Fruit fly (Drosophila melanogaster) whole organism, embryonic: ENCODE measurements around the gene flip.

Experiments used
- ATbp ChIP-seq: fragments of 200-800 bp; sonication (Bioruptor generic); optimal IDR thresholded peaks from 2 replicates; lab custom pipeline; 2017; ENCODE audit warnings: missing biosample characterization, mild to moderate bottlenecking, missing genetic modification characterization, missing genetic modification reagents
- Ada2b ChIP-seq: fragments of 200-800 bp; sonication (Bioruptor generic); IDR thresholded peaks from 2 replicates; pipeline ENCODE4 v1.3.6; 2022; ENCODE audit warnings: missing biosample characterization, missing genetic modification characterization
- Asciz ChIP-seq: fragments of 200-800 bp; sonication (Bioruptor generic); optimal IDR thresholded peaks from 2 replicates; lab custom pipeline; 2017; ENCODE audit warnings: missing biosample characterization, mild to moderate bottlenecking, missing genetic modification characterization, missing genetic modification reagents
- BtbVII ChIP-seq: fragments of 200-800 bp; sonication (Bioruptor generic); optimal IDR thresholded peaks from 3 replicates; lab custom pipeline; 2017; ENCODE audit warnings: missing biosample characterization, mild to moderate bottlenecking, missing genetic modification characterization
- CG10147 ChIP-seq: fragments of 200-800 bp; sonication (Bioruptor generic); optimal IDR thresholded peaks from 2 replicates; lab custom pipeline; 2019; ENCODE audit warnings: missing biosample characterization, mild to moderate bottlenecking, missing genetic modification characterization, moderate library complexity
- CG1024 ChIP-seq: fragments of 200-800 bp; sonication (Bioruptor generic); IDR thresholded peaks from 2 replicates; pipeline ENCODE4 v1.3.6; 2022; ENCODE audit warnings: missing biosample characterization, missing genetic modification characterization
- CG12219 ChIP-seq: fragments of 200-800 bp; sonication (Bioruptor generic); optimal IDR thresholded peaks from 3 replicates; lab custom pipeline; 2018; ENCODE audit warnings: missing biosample characterization, mild to moderate bottlenecking, missing genetic modification characterization
- CG1233 ChIP-seq: fragments of 200-800 bp; sonication (Bioruptor generic); optimal IDR thresholded peaks from 4 replicates; lab custom pipeline; 2018; ENCODE audit warnings: missing biosample characterization, mild to moderate bottlenecking, missing genetic modification characterization
- CG14050 ChIP-seq: fragments of 200-800 bp; sonication (Bioruptor generic); IDR thresholded peaks from 3 replicates; pipeline ENCODE4 v1.3.6; 2022; ENCODE audit warnings: missing biosample characterization, missing genetic modification characterization
- CG17359 ChIP-seq: fragments of 200-800 bp; sonication (Bioruptor generic); optimal IDR thresholded peaks from 3 replicates; lab custom pipeline; 2018; ENCODE audit warnings: missing biosample characterization, mild to moderate bottlenecking, missing genetic modification characterization, moderate library complexity
- CG2116 ChIP-seq: fragments of 200-800 bp; sonication (Bioruptor generic); optimal IDR thresholded peaks from 3 replicates; lab custom pipeline; 2018; ENCODE audit warnings: missing biosample characterization, mild to moderate bottlenecking, missing genetic modification characterization
- CG3065 ChIP-seq: fragments of 200-800 bp; sonication (Bioruptor generic); optimal IDR thresholded peaks from 2 replicates; lab custom pipeline; 2016; ENCODE audit warnings: missing biosample characterization, missing genetic modification characterization
- CG3163 ChIP-seq: fragments of 200-800 bp; sonication (Bioruptor generic); optimal IDR thresholded peaks from 3 replicates; lab custom pipeline; 2016; ENCODE audit warnings: missing biosample characterization, missing genetic modification characterization
- CG34376 ChIP-seq: fragments of 200-800 bp; sonication (Bioruptor generic); optimal IDR thresholded peaks from 2 replicates; lab custom pipeline; 2018; ENCODE audit warnings: missing biosample characterization, mild to moderate bottlenecking, missing genetic modification characterization
- CG4328 ChIP-seq: fragments of 200-800 bp; sonication (Bioruptor generic); optimal IDR thresholded peaks from 3 replicates; lab custom pipeline; 2017; ENCODE audit warnings: missing biosample characterization, missing genetic modification reagents, missing genetic modification characterization
- CG4617 ChIP-seq: fragments of 200-800 bp; sonication (Bioruptor generic); optimal IDR thresholded peaks from 3 replicates; lab custom pipeline; 2016; ENCODE audit warnings: missing biosample characterization, missing genetic modification characterization, borderline replicate concordance
- CG4854 ChIP-seq: fragments of 200-800 bp; sonication (Bioruptor generic); optimal IDR thresholded peaks from 2 replicates; lab custom pipeline; 2016; ENCODE audit warnings: missing biosample characterization, missing genetic modification characterization, inconsistent platforms
- CG6813 ChIP-seq: fragments of 200-800 bp; sonication (Bioruptor generic); optimal IDR thresholded peaks from 2 replicates; lab custom pipeline; 2017; ENCODE audit warnings: missing biosample characterization, missing genetic modification characterization, mild to moderate bottlenecking, moderate library complexity, missing genetic modification reagents
- CG7987 ChIP-seq: fragments of 200-800 bp; sonication (Bioruptor generic); optimal IDR thresholded peaks from 2 replicates; lab custom pipeline; 2018; ENCODE audit warnings: missing biosample characterization, mild to moderate bottlenecking, missing genetic modification characterization, moderate library complexity
- CG8290 ChIP-seq, 3 experiments: fragments of 200-800 bp; sonication (Bioruptor generic); optimal IDR thresholded peaks; 2 replicates each; lab custom pipeline; 2016 to 2019; ENCODE audit warnings: missing biosample characterization in 3 of 3, missing genetic modification characterization in 3 of 3, mild to moderate bottlenecking in 2 of 3, moderate library complexity in 1 of 3
- CG9876 ChIP-seq: fragments of 200-800 bp; sonication (Bioruptor generic); optimal IDR thresholded peaks from 2 replicates; lab custom pipeline; 2016; ENCODE audit warnings: missing biosample characterization, missing genetic modification characterization
- Dbx ChIP-seq: fragments of 200-800 bp; sonication (Bioruptor generic); IDR thresholded peaks from 3 replicates; pipeline ENCODE4 v1.3.6; 2022; ENCODE audit warnings: missing biosample characterization, missing genetic modification characterization
- Dip2 ChIP-seq: fragments of 200-800 bp; sonication (Bioruptor generic); IDR thresholded peaks from 2 replicates; pipeline ENCODE4 v1.3.6; 2022; ENCODE audit warnings: missing biosample characterization, missing genetic modification characterization
- Dref ChIP-seq: fragments of 200-800 bp; sonication (Bioruptor generic); IDR thresholded peaks from 2 replicates; pipeline ENCODE4 v1.3.6; 2022; ENCODE audit warnings: missing biosample characterization, missing genetic modification characterization
- Fer2 ChIP-seq: fragments of 200-800 bp; sonication (Bioruptor generic); optimal IDR thresholded peaks from 2 replicates; lab custom pipeline; 2018; ENCODE audit warnings: missing biosample characterization, mild to moderate bottlenecking, missing genetic modification characterization, moderate library complexity
- Hand ChIP-seq: fragments of 200-800 bp; sonication (Bioruptor generic); optimal IDR thresholded peaks from 2 replicates; lab custom pipeline; 2017; ENCODE audit warnings: mild to moderate bottlenecking, missing biosample characterization, missing genetic modification reagents, missing genetic modification characterization
- Hey ChIP-seq: fragments of 200-800 bp; sonication (Bioruptor generic); optimal IDR thresholded peaks from 3 replicates; lab custom pipeline; 2018; ENCODE audit warnings: missing biosample characterization, mild to moderate bottlenecking, missing genetic modification characterization
- Hr51 ChIP-seq, 2 experiments: fragments of 200-800 bp; sonication (Bioruptor generic); optimal IDR thresholded peaks; 2 replicates in 1 of 2; 3 replicates in 1 of 2; lab custom pipeline; 2016 to 2018; ENCODE audit warnings: missing biosample characterization in 2 of 2, missing genetic modification characterization in 2 of 2, mild to moderate bottlenecking in 1 of 2, moderate library complexity in 1 of 2
- NC2β ChIP-seq: fragments of 200-800 bp; sonication (Bioruptor generic); optimal IDR thresholded peaks from 2 replicates; lab custom pipeline; 2016; ENCODE audit warnings: missing biosample characterization, missing genetic modification characterization
- Nf-YA ChIP-seq: fragments of 200-800 bp; sonication (Bioruptor generic); IDR thresholded peaks from 2 replicates; pipeline ENCODE4 v1.3.6; 2022; ENCODE audit warnings: missing biosample characterization, missing genetic modification characterization
- Oli ChIP-seq: fragments of 200-800 bp; sonication (Bioruptor generic); optimal IDR thresholded peaks from 2 replicates; lab custom pipeline; 2018; ENCODE audit warnings: missing biosample characterization, mild to moderate bottlenecking, missing genetic modification characterization, moderate library complexity
- Optix ChIP-seq: fragments of 200-800 bp; sonication (Bioruptor generic); IDR thresholded peaks from 3 replicates; pipeline ENCODE4 v1.3.6; 2022; ENCODE audit warnings: missing biosample characterization, missing genetic modification characterization
- Tbp ChIP-seq: fragments of >200 bp; optimal IDR thresholded peaks from 2 replicates; lab custom pipeline; 2018; ENCODE audit warnings: missing biosample characterization, missing genetic modification characterization
- amos ChIP-seq: fragments of 200-800 bp; sonication (Bioruptor generic); IDR thresholded peaks from 2 replicates; pipeline ENCODE4 v1.3.6; 2022; ENCODE audit warnings: missing biosample characterization, missing genetic modification characterization; ENCODE audit not compliant: partially characterized antibody
- az2 ChIP-seq: fragments of 200-800 bp; sonication (Bioruptor generic); optimal IDR thresholded peaks from 3 replicates; lab custom pipeline; 2016; ENCODE audit warnings: missing biosample characterization, missing genetic modification characterization
- bowl ChIP-seq: fragments of 200-800 bp; sonication (Bioruptor generic); IDR thresholded peaks from 2 replicates; pipeline ENCODE4 v1.3.6; 2022; ENCODE audit warnings: missing biosample characterization, missing genetic modification characterization
- da ChIP-seq: fragments of 200-800 bp; sonication (Bioruptor generic); optimal IDR thresholded peaks from 2 replicates; lab custom pipeline; 2016; ENCODE audit warnings: missing biosample characterization, missing genetic modification characterization
- eyg ChIP-seq: fragments of 200-800 bp; sonication (Bioruptor generic); optimal IDR thresholded peaks from 3 replicates; lab custom pipeline; 2016; ENCODE audit warnings: missing biosample characterization, missing genetic modification characterization
- ftz-f1 ChIP-seq: fragments of 200-800 bp; sonication (Bioruptor generic); optimal IDR thresholded peaks from 2 replicates; lab custom pipeline; 2016; ENCODE audit warnings: missing biosample characterization, missing genetic modification characterization
- hth ChIP-seq: fragments of >200 bp; optimal IDR thresholded peaks from 2 replicates; lab custom pipeline; 2017; ENCODE audit warnings: inconsistent platforms
- kay ChIP-seq: fragments of 200-800 bp; sonication (Bioruptor generic); optimal IDR thresholded peaks from 2 replicates; lab custom pipeline; 2016; ENCODE audit warnings: missing biosample characterization, missing genetic modification characterization
- ken ChIP-seq: fragments of 200-800 bp; sonication (Bioruptor generic); IDR thresholded peaks from 3 replicates; pipeline ENCODE4 v1.3.6; 2022; ENCODE audit warnings: missing biosample characterization, missing genetic modification characterization
- nerfin-1 ChIP-seq: fragments of 200-800 bp; sonication (Bioruptor generic); optimal IDR thresholded peaks from 3 replicates; lab custom pipeline; 2019; ENCODE audit warnings: missing biosample characterization, mild to moderate bottlenecking, missing genetic modification characterization, moderate library complexity
- onecut ChIP-seq: fragments of 200-800 bp; sonication (Bioruptor generic); IDR thresholded peaks from 2 replicates; pipeline ENCODE4 v1.3.6; 2022; ENCODE audit warnings: missing biosample characterization, missing genetic modification characterization
- otp ChIP-seq: fragments of 200-800 bp; sonication (Bioruptor generic); IDR thresholded peaks from 3 replicates; pipeline ENCODE4, ENCODE4 v1.3.6; 2022; ENCODE audit warnings: missing biosample characterization, missing genetic modification characterization
- pzg ChIP-seq: fragments of 200-800 bp; sonication (Bioruptor generic); optimal IDR thresholded peaks from 3 replicates; lab custom pipeline; 2018; ENCODE audit warnings: missing biosample characterization, mild to moderate bottlenecking, missing genetic modification characterization, moderate library complexity
- sc ChIP-seq, 3 experiments: fragments of >200 bp in 2 of 3; fragments of 200-800 bp in 1 of 3; sonication (Bioruptor generic) in 1 of 3; optimal IDR thresholded peaks; 2 replicates in 2 of 3; 3 replicates in 1 of 3; lab custom pipeline; 2017; ENCODE audit warnings: mild to moderate bottlenecking in 1 of 3, missing biosample characterization in 1 of 3, missing genetic modification characterization in 1 of 3, missing genetic modification reagents in 1 of 3
- sug ChIP-seq: fragments of 200-800 bp; optimal IDR thresholded peaks from 2 replicates; lab custom pipeline; 2019; ENCODE audit warnings: missing biosample characterization, mild to moderate bottlenecking, missing genetic modification characterization, moderate library complexity
- tll ChIP-seq, 2 experiments: fragments of 200-800 bp in 1 of 2; fragments of >200 bp in 1 of 2; sonication (Bioruptor generic) in 1 of 2; optimal IDR thresholded peaks; 2 replicates each; lab custom pipeline; 2017 to 2019; ENCODE audit warnings: missing biosample characterization in 2 of 2, missing genetic modification characterization in 2 of 2, mild to moderate bottlenecking in 1 of 2, moderate library complexity in 1 of 2

The flip gene

DNA sequence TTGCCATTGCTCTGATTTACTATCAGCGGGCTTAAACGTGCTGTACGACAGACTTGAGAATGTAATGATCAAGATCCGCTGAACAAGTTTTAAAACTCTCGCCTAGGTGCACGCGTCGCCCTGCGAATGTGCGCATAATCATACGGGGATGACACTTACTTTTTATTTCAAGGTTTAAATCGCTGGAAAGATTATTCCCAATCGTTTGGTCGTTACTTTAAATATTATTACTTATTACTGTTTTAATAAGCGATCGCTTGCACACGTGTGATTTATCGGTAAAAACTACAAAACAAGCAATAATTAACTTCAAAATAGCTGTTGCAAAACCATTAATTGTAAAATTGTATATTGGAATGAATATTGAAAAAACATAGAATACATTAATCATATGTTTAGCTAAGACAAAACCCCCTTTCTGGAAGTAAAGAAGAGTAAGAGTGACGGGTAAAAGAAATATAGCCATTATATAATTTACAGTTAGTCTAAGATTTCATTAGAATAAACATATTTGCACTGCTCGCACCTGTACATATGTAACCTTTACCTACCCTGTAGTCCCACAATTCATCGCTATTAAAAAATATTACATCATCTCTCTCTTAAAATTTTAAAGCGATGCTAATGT is 48.5 kb downstream of the flip start, which contains the start of gene DhpD (continued):
- TF ChIP-seq sc (optimal IDR thresholded peaks at IDR 0.05; lab: Kevin White, UChicago) (no peak), sc (GFP tag; optimal IDR thresholded peaks at IDR 0.05; lab: Kevin White, UChicago) (no peak), otp (peak; percentile 76), CG3065 (GFP tag; lab: Kevin White, UChicago) (no peak), CG1024 (peak; percentile 76), Optix (GFP tag; lab: Robert Waterston, UW) (no peak), CG8290 (GFP tag; optimal IDR thresholded peaks at IDR 0.05; lab: Kevin White, UChicago) (no peak), CG8290 (tag; optimal IDR thresholded peaks at IDR 0.05; lab: Kevin White, UChicago) (peak in 1 of 2 experiments; percentile 83), CG10147 (GFP tag; lab: Kevin White, UChicago) (peak; percentile 99), sug (tag; lab: Kevin White, UChicago) (peak; percentile 60), ken (GFP tag; lab: Robert Waterston, UW) (peak; percentile 81), NC2β (no peak), CG4854 (GFP tag; lab: Kevin White, UChicago) (peak; percentile 39), CG12219 (GFP tag; lab: Kevin White, UChicago) (peak; percentile 58), Dref (GFP tag; lab: Robert Waterston, UW) (peak; percentile 32; the same call in 1 of the 2 replicates), BtbVII (GFP tag; lab: Kevin White, UChicago) (peak; percentile 64), CG17359 (tag; lab: Kevin White, UChicago) (peak; percentile 76), Dbx (GFP tag; lab: Robert Waterston, UW) (peak; percentile 87), Hey (no peak), hth (lab: Kevin White, UChicago) (no peak), CG9876 (peak; percentile 11), Nf-YA (GFP tag; lab: Robert Waterston, UW) (peak; percentile 54; the same call in 1 of the 2 replicates), CG4617 (GFP tag; lab: Kevin White, UChicago) (peak; percentile 29), CG2116 (GFP tag; lab: Kevin White, UChicago) (no peak), ftz-f1 (GFP tag; lab: Kevin White, UChicago) (peak; percentile 91), Oli (tag; lab: Kevin White, UChicago) (peak; percentile 48), CG34376 (peak; percentile 56), bowl (no peak), Fer2 (tag; lab: Kevin White, UChicago) (peak; percentile 53), pzg (peak; percentile 37), Ada2b (GFP tag; lab: Robert Waterston, UW) (peak; percentile 57), Tbp (GFP tag; lab: Kevin White, UChicago) (no peak), Dip2 (GFP tag; lab: Robert Waterston, UW) (no peak), nerfin-1 (tag; lab: Kevin White, UChicago) (no peak), CG3163 (GFP tag; lab: Kevin White, UChicago) (peak; percentile 40), kay (GFP tag; lab: Kevin White, UChicago) (no peak), CG14050 (GFP tag; lab: Robert Waterston, UW) (no peak), az2 (GFP tag; lab: Kevin White, UChicago) (peak; percentile 73), CG1233 (GFP tag; lab: Kevin White, UChicago) (peak; percentile 72), CG4328 (peak; percentile 66), eyg (GFP tag; lab: Kevin White, UChicago) (no peak), CG7987 (GFP tag; lab: Kevin White, UChicago) (peak; percentile 66), amos (peak; percentile 90; the same call in 1 of the 2 replicates), ATbp (GFP tag; lab: Kevin White, UChicago) (no peak), Asciz (GFP tag; lab: Kevin White, UChicago) (peak; percentile 59), tll (GFP tag; optimal IDR thresholded peaks at IDR 0.05; lab: Kevin White, UChicago) (no peak), onecut (GFP tag; lab: Robert Waterston, UW) (peak; percentile 60), CG6813 (GFP tag; lab: Kevin White, UChicago) (peak; percentile 56), da (GFP tag; lab: Kevin White, UChicago) (no peak), Hand (GFP tag; lab: Kevin White, UChicago) (no peak), Hr51 (GFP tag; optimal IDR thresholded peaks at IDR 0.05; lab: Kevin White, UChicago) (peak; percentile 28 to 65)
